Worm (Caenorhabditis elegans): ENCODE data around the gene T02D1.4.

Gene T02D1.4

DNA sequence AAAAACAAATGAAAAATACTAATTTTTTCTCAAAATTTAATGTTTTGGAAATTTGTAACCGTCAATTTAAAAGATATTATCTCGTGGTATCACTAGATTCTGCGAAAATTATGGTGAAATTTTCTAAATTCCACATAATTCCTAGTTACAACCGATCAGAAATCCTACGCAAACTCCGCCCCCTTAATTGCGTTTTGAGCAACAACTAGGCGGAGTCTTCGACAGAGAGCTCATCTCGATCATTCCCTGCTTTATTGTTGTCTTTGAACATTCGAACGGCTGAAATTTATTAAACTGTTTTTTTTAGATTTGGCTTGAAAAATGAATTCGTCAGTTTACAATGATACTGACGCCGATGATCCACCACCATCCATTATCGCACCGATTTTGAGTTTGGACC, at the start of gene T02D1.4:
Gene T02D1.4 (plus strand): TSS at position 301 of the 400 bp plus-strand sequence.
- TF ChIP-seq ceh-13 (GFP tag; optimal IDR thresholded peaks at IDR 0.05), result no peak
- no peak for TF ChIP-seq pes-1 (GFP tag; IDR thresholded peaks at IDR 0.05)
- TF ChIP-seq sea-1 (GFP tag; conservative IDR thresholded peaks at IDR 0.05), result no peak
- no peak for TF ChIP-seq tra-4 (tag; optimal IDR thresholded peaks at IDR 0.05)
- TF ChIP-seq tbx-11 (GFP tag; IDR thresholded peaks at IDR 0.05), result no peak
- no peak for TF ChIP-seq F13C5.2 (tag; optimal IDR thresholded peaks at IDR 0.05)
- TF ChIP-seq hnd-1 (tag; optimal IDR thresholded peaks at IDR 0.05), result no peak

DNA sequence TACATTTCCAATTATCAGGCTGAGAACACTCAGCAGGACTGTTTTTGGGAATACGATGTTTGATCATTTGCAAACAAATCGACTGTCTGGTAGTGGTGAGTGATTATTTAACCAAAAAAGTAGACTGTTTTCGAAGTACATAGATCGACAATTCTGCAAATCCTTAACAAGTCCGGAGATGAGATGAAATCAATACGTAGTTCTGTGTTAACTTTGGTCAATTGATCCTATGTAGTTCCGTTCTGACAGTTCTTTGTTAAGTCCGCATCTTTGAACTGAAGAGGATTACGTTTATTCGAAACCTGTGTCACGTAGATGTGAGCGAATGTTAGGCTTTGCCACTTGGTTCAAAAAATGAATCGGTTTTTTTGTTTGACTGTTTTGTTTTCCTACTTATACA, 48.0 kb upstream of the T02D1.4 start, which contains the start of gene clec-199:
Gene clec-199 (plus strand): TSS at position 301 of the 400 bp plus-strand sequence.
- TF ChIP-seq ceh-36 (tag; optimal IDR thresholded peaks at IDR 0.05) (no peak), F13C5.2 (tag; optimal IDR thresholded peaks at IDR 0.05) (no peak), sea-1 (GFP tag; conservative IDR thresholded peaks at IDR 0.05) (no peak), scrt-1 (GFP tag; IDR thresholded peaks at IDR 0.05) (no peak), ama-1 (optimal IDR thresholded peaks at IDR 0.05) (no peak), tbx-37 (GFP tag; conservative IDR thresholded peaks at IDR 0.05) (no peak), tbx-11 (GFP tag; IDR thresholded peaks at IDR 0.05) (no peak), hmg-4 (GFP tag; optimal IDR thresholded peaks at IDR 0.05) (no peak), ets-7 (tag; optimal IDR thresholded peaks at IDR 0.05) (no peak), ceh-13 (GFP tag; optimal IDR thresholded peaks at IDR 0.05) (no peak), flt-1 (GFP tag; IDR thresholded peaks at IDR 0.05) (no peak), hmbx-1 (tag; optimal IDR thresholded peaks at IDR 0.05) (no peak), hnd-1 (tag; optimal IDR thresholded peaks at IDR 0.05) (no peak), aly-1 (tag; optimal IDR thresholded peaks at IDR 0.05) (no peak)

DNA sequence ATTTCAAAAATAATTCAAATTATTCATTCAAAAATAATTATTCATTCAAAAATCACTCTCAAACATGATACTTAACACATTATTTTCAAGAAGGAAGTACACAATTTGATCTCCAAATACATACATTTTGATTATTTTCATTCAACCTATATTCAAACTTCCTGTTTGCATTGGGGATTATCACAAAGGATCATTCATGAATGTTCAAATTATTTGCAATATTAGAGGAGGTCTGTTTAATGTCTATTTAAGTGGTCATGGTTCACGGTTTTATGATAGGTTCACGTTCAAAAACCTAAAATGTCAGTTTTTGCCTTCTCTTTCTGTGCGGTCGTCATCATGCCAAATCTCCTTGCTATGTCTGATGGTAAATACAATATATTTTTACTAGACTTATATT, 38.4 kb upstream of the T02D1.4 start, which contains the start of gene clec-202:
Gene clec-202 (plus strand): TSS at position 301 of the 400 bp plus-strand sequence.
- no peak for TF ChIP-seq hmg-4 (GFP tag; optimal IDR thresholded peaks at IDR 0.05)
- no peak for TF ChIP-seq tra-4 (tag; optimal IDR thresholded peaks at IDR 0.05)
- TF ChIP-seq ets-7 (tag; optimal IDR thresholded peaks at IDR 0.05), result no peak
- TF ChIP-seq flt-1 (GFP tag; IDR thresholded peaks at IDR 0.05), result no peak
- no peak for TF ChIP-seq scrt-1 (GFP tag; IDR thresholded peaks at IDR 0.05)
- no peak for TF ChIP-seq B0310.2 (tag; optimal IDR thresholded peaks at IDR 0.05)

DNA sequence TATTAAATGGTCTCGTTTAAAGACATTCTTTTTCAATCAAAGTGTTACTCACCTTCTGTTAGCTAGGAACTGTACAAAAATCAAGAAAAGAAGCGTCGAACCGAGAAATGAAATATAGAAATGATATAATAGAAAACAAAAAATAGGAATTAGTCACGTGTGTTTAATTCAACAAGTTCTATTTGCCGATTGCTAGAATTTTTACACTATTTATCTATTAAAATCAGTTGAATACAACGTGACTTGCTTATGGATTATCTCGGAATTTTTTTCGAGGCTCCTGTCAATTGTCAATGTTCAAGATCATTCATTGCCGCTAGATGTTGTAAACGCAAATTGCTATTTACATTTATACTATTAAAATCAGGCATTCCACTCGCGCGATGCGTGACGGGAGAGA, 32.3 kb upstream of the T02D1.4 start, which contains the start of gene zipt-17:
Gene zipt-17 (minus strand): TSS at position 101 of the 400 bp plus-strand sequence.
- TF ChIP-seq sea-1 (GFP tag; conservative IDR thresholded peaks at IDR 0.05), result no peak
- no peak for TF ChIP-seq ceh-36 (tag; optimal IDR thresholded peaks at IDR 0.05)
- TF ChIP-seq pes-1 (GFP tag; IDR thresholded peaks at IDR 0.05), result no peak
- no peak for TF ChIP-seq hmbx-1 (tag; optimal IDR thresholded peaks at IDR 0.05)
- no peak for TF ChIP-seq flt-1 (GFP tag; IDR thresholded peaks at IDR 0.05)
- TF ChIP-seq ets-7 (tag; optimal IDR thresholded peaks at IDR 0.05), result no peak
- no peak for TF ChIP-seq F13C5.2 (tag; optimal IDR thresholded peaks at IDR 0.05)
- no peak for TF ChIP-seq tbx-11 (GFP tag; IDR thresholded peaks at IDR 0.05)
- TF ChIP-seq hmg-4 (GFP tag; optimal IDR thresholded peaks at IDR 0.05), result no peak
- no peak for TF ChIP-seq B0310.2 (tag; optimal IDR thresholded peaks at IDR 0.05)
- no peak for TF ChIP-seq ama-1 (optimal IDR thresholded peaks at IDR 0.05)
- no peak for TF ChIP-seq tra-4 (tag; optimal IDR thresholded peaks at IDR 0.05)

DNA sequence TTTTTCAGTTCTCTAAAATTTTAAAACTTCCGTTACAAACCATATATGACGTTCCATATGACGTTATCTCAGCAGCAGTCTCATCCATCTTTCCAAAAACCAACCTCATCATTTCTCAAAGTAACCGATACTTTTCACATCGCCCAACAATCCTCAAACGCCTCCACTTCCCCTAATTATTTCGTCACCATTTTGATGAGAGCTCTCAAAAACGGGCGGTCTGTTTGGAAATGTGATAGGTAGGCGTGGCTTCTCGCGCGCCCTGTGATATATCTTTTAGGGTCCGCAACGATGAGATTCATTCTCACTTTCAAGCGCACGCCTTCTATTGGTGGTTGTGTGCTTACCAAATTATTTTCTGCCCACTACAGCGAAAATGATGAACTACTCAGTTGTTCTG, 31.3 kb upstream of the T02D1.4 start, which contains the start of gene trh-1:
Gene trh-1 (plus strand): TSS at position 301 of the 400 bp plus-strand sequence.
- TF ChIP-seq hmg-4 (GFP tag; optimal IDR thresholded peaks at IDR 0.05), result no peak
- TF ChIP-seq B0310.2 (tag; optimal IDR thresholded peaks at IDR 0.05), result no peak
- no peak for TF ChIP-seq hmbx-1 (tag; optimal IDR thresholded peaks at IDR 0.05)
- no peak for TF ChIP-seq ama-1 (optimal IDR thresholded peaks at IDR 0.05)
- no peak for TF ChIP-seq ceh-36 (tag; optimal IDR thresholded peaks at IDR 0.05)
- no peak for TF ChIP-seq aly-1 (tag; optimal IDR thresholded peaks at IDR 0.05)
- TF ChIP-seq tbx-11 (GFP tag; IDR thresholded peaks at IDR 0.05), result no peak
- TF ChIP-seq tra-4 (tag; optimal IDR thresholded peaks at IDR 0.05), result no peak
- no peak for TF ChIP-seq pes-1 (GFP tag; IDR thresholded peaks at IDR 0.05)
- no peak for TF ChIP-seq scrt-1 (GFP tag; IDR thresholded peaks at IDR 0.05)
- no peak for TF ChIP-seq ets-7 (tag; optimal IDR thresholded peaks at IDR 0.05)
- TF ChIP-seq flt-1 (GFP tag; IDR thresholded peaks at IDR 0.05), result no peak
- TF ChIP-seq tbx-37 (GFP tag; conservative IDR thresholded peaks at IDR 0.05), result no peak
- no peak for TF ChIP-seq ceh-13 (GFP tag; optimal IDR thresholded peaks at IDR 0.05)
- TF ChIP-seq F13C5.2 (tag; optimal IDR thresholded peaks at IDR 0.05), result no peak
- no peak for TF ChIP-seq sea-1 (GFP tag; conservative IDR thresholded peaks at IDR 0.05)
- TF ChIP-seq hnd-1 (tag; optimal IDR thresholded peaks at IDR 0.05), result no peak

DNA sequence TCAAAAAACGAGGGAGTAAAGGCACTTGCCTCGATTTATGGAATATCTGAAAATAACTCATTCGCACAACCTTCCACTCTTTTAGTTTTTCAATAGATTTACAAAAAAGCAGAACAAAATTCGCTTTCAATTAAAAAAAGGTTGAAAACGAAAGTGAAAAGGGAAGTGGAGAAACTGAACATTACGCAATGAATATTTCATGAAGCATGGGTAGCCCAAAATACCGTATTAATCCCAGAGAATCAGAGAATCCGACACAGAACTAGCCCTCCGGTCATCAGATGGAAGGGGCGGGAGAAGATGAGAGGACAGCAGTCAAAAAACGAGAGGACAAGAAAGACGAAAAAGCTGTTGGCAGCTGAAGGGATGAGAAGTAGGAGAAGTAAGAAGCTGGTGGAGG, 28.1 kb upstream of the T02D1.4 start, which contains the start of gene C30H6.5:
Gene C30H6.5 (plus strand): TSS at position 301 of the 400 bp plus-strand sequence.
- TF ChIP-seq sea-1 (GFP tag; conservative IDR thresholded peaks at IDR 0.05) (no peak), hmbx-1 (tag; optimal IDR thresholded peaks at IDR 0.05) (no peak), tbx-37 (GFP tag; conservative IDR thresholded peaks at IDR 0.05) (no peak), aly-1 (tag; optimal IDR thresholded peaks at IDR 0.05) (no peak), B0310.2 (tag; optimal IDR thresholded peaks at IDR 0.05) (no peak), hmg-4 (GFP tag; optimal IDR thresholded peaks at IDR 0.05) (no peak), F13C5.2 (tag; optimal IDR thresholded peaks at IDR 0.05) (no peak), ama-1 (optimal IDR thresholded peaks at IDR 0.05) (no peak), ets-7 (tag; optimal IDR thresholded peaks at IDR 0.05) (no peak), hnd-1 (tag; optimal IDR thresholded peaks at IDR 0.05) (no peak)

DNA sequence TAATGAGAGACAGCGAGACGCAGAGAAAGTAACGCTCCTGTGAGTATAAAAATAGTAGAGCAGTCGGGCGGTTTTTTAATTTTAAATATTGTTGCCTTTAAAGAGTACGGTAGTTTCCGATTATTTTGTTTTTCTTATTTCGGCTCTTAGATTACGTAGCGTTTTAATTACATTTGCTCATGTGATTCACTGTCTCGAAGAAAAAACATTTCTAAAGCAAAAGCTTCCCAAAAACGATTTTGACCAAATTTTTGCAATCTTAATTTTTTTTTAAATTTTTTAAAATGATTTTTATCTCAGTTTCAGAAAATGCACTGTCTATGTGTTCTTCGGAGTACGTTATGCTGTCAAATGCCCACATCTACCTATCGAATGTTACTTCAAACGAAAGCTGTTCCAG, 23.4 kb upstream of the T02D1.4 start, which contains the start of gene haf-1:
Gene haf-1 (plus strand): TSS at position 301 of the 400 bp plus-strand sequence.
- no peak for TF ChIP-seq B0310.2 (tag; optimal IDR thresholded peaks at IDR 0.05)
- no peak for TF ChIP-seq hnd-1 (tag; optimal IDR thresholded peaks at IDR 0.05)
- no peak for TF ChIP-seq ets-7 (tag; optimal IDR thresholded peaks at IDR 0.05)
- TF ChIP-seq hmg-4 (GFP tag; optimal IDR thresholded peaks at IDR 0.05), result no peak
- no peak for TF ChIP-seq sea-1 (GFP tag; conservative IDR thresholded peaks at IDR 0.05)

All from whole organism, early embryonic.